Worm (Caenorhabditis elegans): Measurements from ENCODE around the gene C15C8.8.
A peak's percentile ranks its signal among the peaks of the same experiment; 100 is the strongest.

- TF ChIP-seq aly-2 (tag; optimal IDR thresholded peaks at IDR 0.05) (no peak), set-16 (GFP tag; IDR thresholded peaks at IDR 0.05) (no peak), mdl-1 (tag; optimal IDR thresholded peaks at IDR 0.05) (no peak), lsy-2 (tag; optimal IDR thresholded peaks at IDR 0.05) (peak in 1 of 2 experiments; percentile 10), skn-1 (tag; optimal IDR thresholded peaks at IDR 0.05) (no peak), nhr-6 (tag; optimal IDR thresholded peaks at IDR 0.05) (peak; percentile 40), pha-4 (GFP tag; IDR thresholded peaks at IDR 0.05) (no peak), pha-4 (tag; optimal IDR thresholded peaks at IDR 0.05) (no peak), dpl-1 (GFP tag; optimal IDR thresholded peaks at IDR 0.05) (no peak), Y75B8A.6 (GFP tag; IDR thresholded peaks at IDR 0.05) (no peak), Y105C5A.15 (GFP tag; IDR thresholded peaks at IDR 0.05) (no peak), hlh-30 (tag; optimal IDR thresholded peaks at IDR 0.05; ENCODE audit: insufficient read depth) (no peak), lim-7 (GFP tag; IDR thresholded peaks at IDR 0.05) (no peak), nhr-76 (tag; optimal IDR thresholded peaks at IDR 0.05) (no peak)
Observed at ce11 chrV:12741684-12742083, 10.6 kb downstream of the C15C8.8 start, which contains the start of gene hrg-7.

Data from whole organism, L4 larva.